Fruit fly (Drosophila melanogaster) whole organism, pupa: ENCODE measurements around the gene ND-B18.

Experiments
- CG10348 ChIP-seq: fragments of 200-800 bp; sonication (Bioruptor generic); IDR thresholded peaks from 2 replicates; pipeline ENCODE4 v1.3.6; 2022; ENCODE audit warnings: missing biosample characterization, missing genetic modification characterization
- CG12605 ChIP-seq: fragments of 200-800 bp; sonication (Bioruptor generic); IDR thresholded peaks from 2 replicates; pipeline ENCODE4 v1.3.6; 2022; ENCODE audit warnings: missing biosample characterization, missing genetic modification characterization
- CG32121 ChIP-seq: fragments of 200-800 bp; sonication (Bioruptor generic); IDR thresholded peaks from 2 replicates; pipeline ENCODE4 v1.3.6; 2022; ENCODE audit warnings: missing biosample characterization, missing genetic modification characterization
- CG34367 ChIP-seq: fragments of 200-800 bp; sonication (Bioruptor generic); optimal IDR thresholded peaks from 2 replicates; lab custom pipeline; 2018; ENCODE audit warnings: missing biosample characterization, mild to moderate bottlenecking, missing genetic modification characterization
- CG4496 ChIP-seq: fragments of 200-800 bp; sonication (Bioruptor generic); IDR thresholded peaks from 3 replicates; pipeline ENCODE4 v1.3.6; 2022; ENCODE audit warnings: missing biosample characterization, missing genetic modification characterization
- CG8159 ChIP-seq: fragments of 200-800 bp; sonication (Bioruptor generic); optimal IDR thresholded peaks from 3 replicates; lab custom pipeline; 2018; ENCODE audit warnings: missing biosample characterization, mild to moderate bottlenecking, missing genetic modification characterization, moderate library complexity
- CG8301 ChIP-seq: fragments of 200-800 bp; sonication (Bioruptor generic); optimal IDR thresholded peaks from 2 replicates; lab custom pipeline; 2018; ENCODE audit warnings: missing biosample characterization, mild to moderate bottlenecking, missing genetic modification characterization
- D1 ChIP-seq: fragments of 200-800 bp; sonication (Bioruptor generic); optimal IDR thresholded peaks from 2 replicates; lab custom pipeline; 2018; ENCODE audit warnings: missing biosample characterization, mild to moderate bottlenecking, missing genetic modification characterization, moderate library complexity
- gl ChIP-seq: fragments of 200-800 bp; sonication (Bioruptor generic); optimal IDR thresholded peaks from 2 replicates; lab custom pipeline; 2018; ENCODE audit warnings: missing biosample characterization, mild to moderate bottlenecking, missing genetic modification characterization
- rn ChIP-seq: fragments of 200-800 bp; sonication (Bioruptor generic); IDR thresholded peaks from 2 replicates; pipeline ENCODE4 v1.3.6; 2022; ENCODE audit warnings: missing biosample characterization, missing genetic modification characterization

- no peak for TF ChIP-seq CG10348 (GFP tag; lab: Robert Waterston, UW)
- TF ChIP-seq gl (tag; lab: Kevin White, UChicago): no peak
- no peak for TF ChIP-seq CG8301
- no peak for TF ChIP-seq rn (GFP tag; lab: Robert Waterston, UW)
- TF ChIP-seq CG8159 (tag; lab: Kevin White, UChicago): no peak
- TF ChIP-seq CG32121 (GFP tag; lab: Robert Waterston, UW): no peak
- no peak for TF ChIP-seq D1 (tag; lab: Kevin White, UChicago)
- no peak for TF ChIP-seq CG4496
- TF ChIP-seq CG34367 (tag; lab: Kevin White, UChicago): no peak
- TF ChIP-seq CG12605 (GFP tag; lab: Robert Waterston, UW): no peak
Measured at dm6 chrX:15075485-15076037, 12.0 kb downstream of the ND-B18 start.
